Worm (Caenorhabditis elegans) whole organism, young adult: Measurements from ENCODE around the gene str-118.

ENCODE experiments used
- B0019.2 ChIP-seq: fragments of 200-800 bp; sonication (Bioruptor generic); conservative IDR thresholded peaks from 2 replicates; pipeline ENCODE4 v1.3.6; 2022; ENCODE audit warnings: missing genetic modification reagents, missing genetic modification characterization, missing compliant biosample characterization
- D2030.7 ChIP-seq: fragments of 200-800 bp; sonication (Bioruptor generic); IDR thresholded peaks from 2 replicates; pipeline ENCODE4 v1.3.6; 2022; ENCODE audit warnings: missing genetic modification reagents, missing genetic modification characterization, missing compliant biosample characterization
- F22D6.2 ChIP-seq: sonication (generic microtip); optimal IDR thresholded peaks from 2 replicates; lab custom pipeline; 2016; ENCODE audit warnings: mild to moderate bottlenecking, missing genetic modification characterization, missing compliant biosample characterization
- F23B12.7 ChIP-seq: sonication (generic microtip); optimal IDR thresholded peaks from 2 replicates; lab custom pipeline; 2017; ENCODE audit warnings: missing genetic modification characterization, mild to moderate bottlenecking, missing compliant biosample characterization, antibody characterized with exemption, moderate library complexity; ENCODE audit not compliant: insufficient read depth
- F39B2.1 ChIP-seq: fragments of 200-800 bp; sonication (Bioruptor generic); IDR thresholded peaks from 2 replicates; pipeline ENCODE4 v1.3.6; 2022; ENCODE audit warnings: missing genetic modification reagents, missing genetic modification characterization, missing compliant biosample characterization
- F52B5.7 ChIP-seq: sonication (generic microtip); optimal IDR thresholded peaks from 2 replicates; lab custom pipeline; 2016; ENCODE audit warnings: mild to moderate bottlenecking, missing genetic modification characterization, missing compliant biosample characterization
- F55B11.4 ChIP-seq: sonication (generic microtip); optimal IDR thresholded peaks from 2 replicates; lab custom pipeline; 2016; ENCODE audit warnings: missing compliant biosample characterization, missing genetic modification characterization, borderline replicate concordance; ENCODE audit not compliant: insufficient read depth
- F57C9.4 ChIP-seq: sonication (generic microtip); optimal IDR thresholded peaks from 2 replicates; lab custom pipeline; 2017; ENCODE audit warnings: mild to moderate bottlenecking, missing genetic modification characterization, missing compliant biosample characterization
- K11D2.4 ChIP-seq: fragments of 200-800 bp; sonication (Bioruptor generic); IDR thresholded peaks from 2 replicates; pipeline ENCODE4 v1.3.6; 2022; ENCODE audit warnings: missing genetic modification reagents, missing genetic modification characterization, missing compliant biosample characterization
- Y79H2A.3 ChIP-seq: fragments of 200-800 bp; sonication (Bioruptor generic); conservative IDR thresholded peaks from 2 replicates; pipeline ENCODE4 v1.3.6; 2022; ENCODE audit warnings: missing genetic modification reagents, missing genetic modification characterization, missing compliant biosample characterization
- ama-1 ChIP-seq, 3 experiments: fragments of 150-350 bp in 1 of 3; sonication (generic microtip) in 2 of 3; optimal IDR thresholded peaks; 2 replicates each; lab custom pipeline; 2014 to 2018; ENCODE audit warnings: missing biosample characterization in 2 of 3, missing genetic modification characterization in 2 of 3, missing genetic modification reagents in 2 of 3
- aptf-2 ChIP-seq: fragments of 200-800 bp; sonication (Bioruptor generic); conservative IDR thresholded peaks from 2 replicates; pipeline ENCODE4 v1.3.6; 2022; ENCODE audit warnings: missing genetic modification reagents, missing genetic modification characterization, missing compliant biosample characterization
- cebp-1 ChIP-seq, 2 experiments: fragments of 200-800 bp in 1 of 2; sonication (Bioruptor generic) in 1 of 2; sonication (generic microtip) in 1 of 2; IDR thresholded peaks in 1 of 2; optimal IDR thresholded peaks in 1 of 2; 2 replicates each; pipeline versions ENCODE4 v1.3.6 to Lab custom; 2017 to 2022; ENCODE audit warnings: missing compliant biosample characterization in 2 of 2, missing genetic modification characterization in 2 of 2, mild to moderate bottlenecking in 1 of 2, missing genetic modification reagents in 1 of 2, moderate library complexity in 1 of 2
- ceh-100 ChIP-seq: fragments of 200-800 bp; sonication (Bioruptor generic); IDR thresholded peaks from 2 replicates; pipeline ENCODE4 v1.3.6; 2022; ENCODE audit warnings: missing genetic modification reagents, missing genetic modification characterization, missing compliant biosample characterization
- die-1 ChIP-seq: sonication (generic microtip); optimal IDR thresholded peaks from 2 replicates; lab custom pipeline; 2016; ENCODE audit warnings: missing genotype, mild to moderate bottlenecking, missing genetic modification characterization, missing compliant biosample characterization
- dox-1 ChIP-seq: fragments of 200-800 bp; sonication (Bioruptor generic); IDR thresholded peaks from 2 replicates; pipeline ENCODE4 v1.3.6; 2022; ENCODE audit warnings: missing genetic modification reagents, missing genetic modification characterization, missing compliant biosample characterization
- dpl-1 ChIP-seq: fragments of 150-350 bp; optimal IDR thresholded peaks from 2 replicates; lab custom pipeline; 2014; ENCODE audit warnings: missing biosample characterization, missing genetic modification reagents, missing genetic modification characterization
- efl-1 ChIP-seq: fragments of 150-350 bp; optimal IDR thresholded peaks from 2 replicates; lab custom pipeline; 2014; ENCODE audit warnings: missing biosample characterization, missing genetic modification reagents, missing genetic modification characterization
- hlh-26 ChIP-seq: fragments of 200-800 bp; sonication (Bioruptor generic); conservative IDR thresholded peaks from 2 replicates; pipeline ENCODE4 v1.3.6; 2022; ENCODE audit warnings: missing genetic modification reagents, missing genetic modification characterization, missing compliant biosample characterization
- lag-1 ChIP-seq: fragments of 200-800 bp; sonication (Bioruptor generic); IDR thresholded peaks from 2 replicates; pipeline ENCODE4 v1.3.6; 2022; ENCODE audit warnings: missing genetic modification reagents, missing genetic modification characterization, missing compliant biosample characterization
- let-526 ChIP-seq: fragments of 200-800 bp; sonication (Bioruptor generic); IDR thresholded peaks from 2 replicates; pipeline ENCODE4 v1.3.6; 2022; ENCODE audit warnings: missing genetic modification reagents, missing genetic modification characterization, missing compliant biosample characterization
- lin-35 ChIP-seq, 3 experiments: fragments of 150-350 bp in 2 of 3; sonication (generic microtip) in 1 of 3; optimal IDR thresholded peaks; 2 replicates each; lab custom pipeline; 2014 to 2018; ENCODE audit warnings: missing biosample characterization in 3 of 3, missing genetic modification characterization in 3 of 3, missing genetic modification reagents in 3 of 3
- lin-40 ChIP-seq: sonication (generic microtip); optimal IDR thresholded peaks from 2 replicates; lab custom pipeline; 2016; ENCODE audit warnings: missing genetic modification characterization, mild to moderate bottlenecking, missing compliant biosample characterization, missing genotype, missing genetic modification reagents
- lin-54 ChIP-seq: fragments of 200-800 bp; sonication (Bioruptor generic); optimal IDR thresholded peaks from 2 replicates; lab custom pipeline; 2018; ENCODE audit warnings: mild to moderate bottlenecking, missing genetic modification characterization, missing compliant biosample characterization
- lir-1 ChIP-seq: fragments of 200-800 bp; sonication (Bioruptor generic); conservative IDR thresholded peaks from 2 replicates; pipeline ENCODE4 v1.3.6; 2022; ENCODE audit warnings: missing genetic modification reagents, missing genetic modification characterization, missing compliant biosample characterization
- lsl-1 ChIP-seq: fragments of 200-800 bp; sonication (Bioruptor generic); optimal IDR thresholded peaks from 2 replicates; lab custom pipeline; 2018; ENCODE audit warnings: mild to moderate bottlenecking, missing genetic modification characterization, moderate library complexity, missing compliant biosample characterization
- madf-3 ChIP-seq: fragments of 200-800 bp; sonication (Bioruptor generic); IDR thresholded peaks from 2 replicates; pipeline ENCODE4 v1.3.6; 2022; ENCODE audit warnings: missing genetic modification reagents, missing genetic modification characterization, missing compliant biosample characterization
- madf-6 ChIP-seq: fragments of 200-800 bp; sonication (Bioruptor generic); IDR thresholded peaks from 2 replicates; pipeline ENCODE4 v1.3.6; 2022; ENCODE audit warnings: missing genetic modification reagents, missing genetic modification characterization, missing compliant biosample characterization
- nfyb-1 ChIP-seq: fragments of 200-800 bp; sonication (Bioruptor generic); IDR thresholded peaks from 2 replicates; pipeline ENCODE4 v1.3.6; 2022; ENCODE audit warnings: missing genetic modification reagents, missing genetic modification characterization, missing compliant biosample characterization
- nhr-120 ChIP-seq: fragments of 200-800 bp; sonication (Bioruptor generic); IDR thresholded peaks from 2 replicates; pipeline ENCODE4 v1.3.6; 2022; ENCODE audit warnings: missing genetic modification characterization, missing compliant biosample characterization
- nhr-27 ChIP-seq: fragments of 200-800 bp; sonication (Bioruptor generic); optimal IDR thresholded peaks from 2 replicates; lab custom pipeline; 2018; ENCODE audit warnings: mild to moderate bottlenecking, missing genetic modification characterization, moderate library complexity, missing compliant biosample characterization
- pbrm-1 ChIP-seq: fragments of 200-800 bp; sonication (Bioruptor generic); IDR thresholded peaks from 2 replicates; pipeline ENCODE4 v1.3.6; 2022; ENCODE audit warnings: missing genetic modification reagents, missing genetic modification characterization, missing compliant biosample characterization
- pha-4 ChIP-seq: fragments of 150-350 bp; sonication (generic microtip); optimal IDR thresholded peaks from 2 replicates; lab custom pipeline; 2014; ENCODE audit warnings: missing biosample characterization, missing genetic modification reagents, missing genetic modification characterization
- rpc-1 ChIP-seq, 2 experiments: fragments of 150-350 bp in 1 of 2; sonication (generic microtip) in 1 of 2; optimal IDR thresholded peaks; 2 replicates each; lab custom pipeline; 2014 to 2018; ENCODE audit warnings: missing biosample characterization in 1 of 2, missing genetic modification characterization in 1 of 2, missing genetic modification reagents in 1 of 2, missing genotype in 1 of 2
- snpc-1.1 ChIP-seq: sonication (generic microtip); optimal IDR thresholded peaks from 2 replicates; lab custom pipeline; 2017; ENCODE audit warnings: missing genetic modification characterization, mild to moderate bottlenecking, missing compliant biosample characterization, antibody characterized with exemption, moderate library complexity, missing genotype, missing genetic modification reagents; ENCODE audit not compliant: insufficient read depth
- snpc-3.4 ChIP-seq: sonication (generic microtip); optimal IDR thresholded peaks from 2 replicates; lab custom pipeline; 2017; ENCODE audit warnings: missing genetic modification characterization, mild to moderate bottlenecking, missing compliant biosample characterization, antibody characterized with exemption, moderate library complexity, missing genotype, missing genetic modification reagents
- snpc-4 ChIP-seq, 5 experiments: fragments of 150-350 bp in 1 of 5; sonication (generic microtip) in 4 of 5; optimal IDR thresholded peaks; 2 replicates each; lab custom pipeline; 2014 to 2018; ENCODE audit warnings: missing genetic modification characterization in 5 of 5, missing biosample characterization in 3 of 5, antibody characterized with exemption in 2 of 5, mild to moderate bottlenecking in 2 of 5, missing compliant biosample characterization in 2 of 5, missing genotype in 2 of 5, moderate library complexity in 2 of 5, missing genetic modification reagents in 1 of 5
- tbx-9 ChIP-seq: sonication (generic microtip); optimal IDR thresholded peaks from 2 replicates; lab custom pipeline; 2016; ENCODE audit warnings: borderline replicate concordance, missing genetic modification characterization, inconsistent platforms, missing compliant biosample characterization
- unc-130 ChIP-seq: sonication (generic microtip); optimal IDR thresholded peaks from 2 replicates; lab custom pipeline; 2016; ENCODE audit warnings: missing genetic modification reagents, missing genetic modification characterization, missing compliant biosample characterization
- ztf-18 ChIP-seq: sonication (generic microtip); optimal IDR thresholded peaks from 2 replicates; lab custom pipeline; 2016; ENCODE audit warnings: missing genotype, mild to moderate bottlenecking, missing genetic modification characterization, missing compliant biosample characterization
- ztf-26 ChIP-seq: sonication (generic microtip); optimal IDR thresholded peaks from 2 replicates; lab custom pipeline; 2017; ENCODE audit warnings: missing genetic modification characterization, missing compliant biosample characterization

The str-118 gene

DNA sequence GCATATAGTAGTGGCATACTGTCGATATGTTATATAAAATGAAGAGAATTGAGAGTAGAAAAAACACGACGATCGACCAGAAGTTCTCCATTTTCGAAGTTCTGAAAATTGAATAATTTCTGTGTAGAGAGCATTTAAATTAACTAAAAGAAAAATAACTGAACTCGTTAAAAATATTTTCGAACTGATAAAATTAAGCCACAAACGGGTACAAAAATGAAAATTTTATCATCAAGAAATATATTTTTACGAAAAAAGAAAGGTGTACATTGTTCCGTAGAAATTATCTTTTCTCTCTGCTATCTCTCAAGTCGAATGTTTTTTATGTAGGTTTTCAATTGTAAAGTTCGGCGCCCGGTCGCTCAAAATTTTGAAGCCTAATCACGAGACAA lies 21.0 kb upstream of the str-118 start, which contains the start of gene acl-2:
Gene acl-2, minus strand, starts transcription at position 101 of the 392 bp plus-strand sequence.
- TF ChIP-seq ceh-100 (no peak), tbx-9 (tag; lab: Kevin White, UChicago) (no peak), pbrm-1 (GFP tag; lab: Robert Waterston, UW) (no peak), nfyb-1 (GFP tag; lab: Robert Waterston, UW) (no peak), F57C9.4 (tag; lab: Kevin White, UChicago) (no peak), F22D6.2 (tag; lab: Kevin White, UChicago) (no peak), lin-40 (tag; lab: Kevin White, UChicago) (no peak), snpc-1.1 (tag; lab: Kevin White, UChicago) (no peak)

DNA sequence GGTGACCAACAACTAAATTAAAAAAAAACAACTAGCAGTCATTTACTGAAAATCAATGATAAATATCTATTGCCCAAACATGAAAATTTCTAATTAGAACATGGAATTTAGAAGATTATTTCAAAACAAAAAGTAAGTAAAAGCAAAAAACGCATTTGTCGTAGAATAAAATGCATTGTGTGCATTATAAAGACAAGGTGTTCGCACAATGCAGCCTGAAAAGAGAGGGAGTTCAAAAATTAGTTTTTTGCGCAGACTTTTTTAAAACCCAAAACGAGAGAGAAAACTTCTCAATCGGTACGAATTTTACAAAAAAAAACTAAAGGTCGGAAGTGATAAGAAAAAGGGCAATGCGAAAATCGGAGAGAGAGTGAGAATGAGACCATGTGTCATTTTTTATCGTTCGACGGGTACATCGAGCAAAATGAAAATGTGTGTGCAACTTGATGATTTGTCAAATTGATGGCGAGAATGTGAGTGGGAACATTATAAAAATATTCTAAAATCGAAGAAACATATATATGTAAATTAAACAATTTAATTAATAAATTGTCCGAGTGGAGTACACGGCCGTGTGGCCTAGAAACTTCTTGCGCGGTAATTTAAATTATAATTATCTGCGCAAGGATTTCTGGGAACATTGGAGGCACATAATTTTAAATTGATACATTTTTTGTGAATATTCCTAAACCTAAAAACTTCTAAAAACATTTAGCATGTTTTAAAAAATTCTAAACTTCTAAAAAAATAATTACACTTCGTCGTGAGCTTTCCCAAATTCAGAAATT lies 20.4 kb upstream of the str-118 start:
- TF ChIP-seq K11D2.4 (GFP tag; lab: Robert Waterston, UW) (no peak), B0019.2 (GFP tag; lab: Robert Waterston, UW) (no peak), dpl-1 (peak; percentile 11), snpc-1.1 (tag; lab: Kevin White, UChicago) (no peak), lin-35 (GFP tag; optimal IDR thresholded peaks at IDR 0.05; lab: Kevin White, UChicago) (peak in 1 of 3 experiments; percentile 70), F52B5.7 (no peak), F57C9.4 (tag; lab: Kevin White, UChicago) (no peak), lag-1 (no peak), madf-3 (GFP tag; lab: Robert Waterston, UW) (no peak), madf-6 (peak; percentile 60; the same call in 1 of the 2 replicates), aptf-2 (no peak), ztf-18 (tag; lab: Kevin White, UChicago) (no peak), D2030.7 (GFP tag; lab: Robert Waterston, UW) (no peak), die-1 (tag; lab: Kevin White, UChicago) (no peak), snpc-4 (GFP tag; optimal IDR thresholded peaks at IDR 0.05; lab: Kevin White, UChicago) (no peak), snpc-4 (tag; optimal IDR thresholded peaks at IDR 0.05; lab: Kevin White, UChicago) (peak in 1 of 4 experiments; percentile 34), F39B2.1 (GFP tag; lab: Robert Waterston, UW) (no peak), nfyb-1 (GFP tag; lab: Robert Waterston, UW) (no peak), efl-1 (GFP tag; lab: Kevin White, UChicago) (peak; percentile 57), nhr-27 (tag; lab: Kevin White, UChicago) (no peak), F55B11.4 (tag; lab: Kevin White, UChicago) (no peak), lsl-1 (GFP tag; lab: Kevin White, UChicago) (no peak), cebp-1 (GFP tag; IDR thresholded peaks at IDR 0.05; lab: Robert Waterston, UW) (no peak), cebp-1 (tag; optimal IDR thresholded peaks at IDR 0.05; lab: Kevin White, UChicago) (peak; percentile 9), lir-1 (GFP tag; lab: Robert Waterston, UW) (0 out of 2 replicates have a peak, but pooled peaks have one; percentile 23), rpc-1 (optimal IDR thresholded peaks at IDR 0.05; lab: Kevin White, UChicago) (no peak), rpc-1 (tag; optimal IDR thresholded peaks at IDR 0.05; lab: Kevin White, UChicago) (no peak), Y79H2A.3 (GFP tag; lab: Robert Waterston, UW) (no peak), ztf-26 (tag; lab: Kevin White, UChicago) (no peak), nhr-120 (GFP tag; lab: Robert Waterston, UW) (no peak), pha-4 (tag; lab: Kevin White, UChicago) (no peak), dox-1 (GFP tag; lab: Robert Waterston, UW) (peak; percentile 50), unc-130 (GFP tag; lab: Kevin White, UChicago) (no peak), let-526 (GFP tag; lab: Robert Waterston, UW) (no peak), hlh-26 (GFP tag; lab: Robert Waterston, UW) (no peak), lin-40 (tag; lab: Kevin White, UChicago) (peak; percentile 41), F23B12.7 (tag; lab: Kevin White, UChicago) (peak; percentile 17), tbx-9 (tag; lab: Kevin White, UChicago) (no peak), snpc-3.4 (tag; lab: Kevin White, UChicago) (no peak), lin-54 (peak; percentile 66), ama-1 (optimal IDR thresholded peaks at IDR 0.05; lab: Kevin White, UChicago) (no peak), ama-1 (GFP tag; optimal IDR thresholded peaks at IDR 0.05; lab: Kevin White, UChicago) (no peak)
